Fruit fly (Drosophila melanogaster) whole organism, pupa: ENCODE data around the gene HP5.

Source experiments
- CG10348 ChIP-seq: fragments of 200-800 bp; sonication (Bioruptor generic); IDR thresholded peaks from 2 replicates; pipeline ENCODE4 v1.3.6; 2022; ENCODE audit warnings: missing biosample characterization, missing genetic modification characterization
- CG12605 ChIP-seq: fragments of 200-800 bp; sonication (Bioruptor generic); IDR thresholded peaks from 2 replicates; pipeline ENCODE4 v1.3.6; 2022; ENCODE audit warnings: missing biosample characterization, missing genetic modification characterization
- CG13204 ChIP-seq: fragments of 200-800 bp; sonication (Bioruptor generic); optimal IDR thresholded peaks from 2 replicates; lab custom pipeline; 2018; ENCODE audit warnings: missing biosample characterization, mild to moderate bottlenecking, missing genetic modification characterization, moderate library complexity
- CG14655 ChIP-seq: fragments of 200-800 bp; sonication (Bioruptor generic); optimal IDR thresholded peaks from 3 replicates; lab custom pipeline; 2017; ENCODE audit warnings: mild to moderate bottlenecking, missing biosample characterization, missing genetic modification reagents, missing genetic modification characterization
- CG15710 ChIP-seq: fragments of 200-800 bp; sonication (Bioruptor generic); optimal IDR thresholded peaks from 2 replicates; lab custom pipeline; 2018; ENCODE audit warnings: missing biosample characterization, mild to moderate bottlenecking, missing genetic modification characterization, moderate library complexity
- CG17806 ChIP-seq: fragments of 200-800 bp; sonication (Bioruptor generic); optimal IDR thresholded peaks from 2 replicates; lab custom pipeline; 2018; ENCODE audit warnings: missing biosample characterization, mild to moderate bottlenecking, missing genetic modification characterization, moderate library complexity
- CG32121 ChIP-seq: fragments of 200-800 bp; sonication (Bioruptor generic); IDR thresholded peaks from 2 replicates; pipeline ENCODE4 v1.3.6; 2022; ENCODE audit warnings: missing biosample characterization, missing genetic modification characterization
- CG34367 ChIP-seq: fragments of 200-800 bp; sonication (Bioruptor generic); optimal IDR thresholded peaks from 2 replicates; lab custom pipeline; 2018; ENCODE audit warnings: missing biosample characterization, mild to moderate bottlenecking, missing genetic modification characterization
- CG4496 ChIP-seq: fragments of 200-800 bp; sonication (Bioruptor generic); IDR thresholded peaks from 3 replicates; pipeline ENCODE4 v1.3.6; 2022; ENCODE audit warnings: missing biosample characterization, missing genetic modification characterization
- CG8159 ChIP-seq: fragments of 200-800 bp; sonication (Bioruptor generic); optimal IDR thresholded peaks from 3 replicates; lab custom pipeline; 2018; ENCODE audit warnings: missing biosample characterization, mild to moderate bottlenecking, missing genetic modification characterization, moderate library complexity
- CG8301 ChIP-seq: fragments of 200-800 bp; sonication (Bioruptor generic); optimal IDR thresholded peaks from 2 replicates; lab custom pipeline; 2018; ENCODE audit warnings: missing biosample characterization, mild to moderate bottlenecking, missing genetic modification characterization
- CG9948 ChIP-seq: fragments of 200-800 bp; sonication (Bioruptor generic); optimal IDR thresholded peaks from 2 replicates; lab custom pipeline; 2018; ENCODE audit warnings: missing biosample characterization, mild to moderate bottlenecking, missing genetic modification characterization, moderate library complexity
- D1 ChIP-seq: fragments of 200-800 bp; sonication (Bioruptor generic); optimal IDR thresholded peaks from 2 replicates; lab custom pipeline; 2018; ENCODE audit warnings: missing biosample characterization, mild to moderate bottlenecking, missing genetic modification characterization, moderate library complexity
- EcR ChIP-seq: fragments of 200-800 bp; sonication (Bioruptor generic); optimal IDR thresholded peaks from 3 replicates; lab custom pipeline; 2019; ENCODE audit warnings: missing biosample characterization, missing genetic modification characterization, mild to moderate bottlenecking, moderate library complexity, missing genetic modification reagents
- Ets98B ChIP-seq: fragments of 200-800 bp; sonication (Bioruptor generic); IDR thresholded peaks from 2 replicates; pipeline ENCODE4 v1.3.6; 2022; ENCODE audit warnings: missing biosample characterization, missing genetic modification characterization
- Pif1A ChIP-seq: fragments of 200-800 bp; sonication (Bioruptor generic); optimal IDR thresholded peaks from 3 replicates; lab custom pipeline; 2016; ENCODE audit warnings: missing biosample characterization, missing genetic modification characterization
- Snoo ChIP-seq: fragments of 200-800 bp; sonication (Bioruptor generic); optimal IDR thresholded peaks from 3 replicates; lab custom pipeline; 2017; ENCODE audit warnings: missing biosample characterization, mild to moderate bottlenecking, missing genetic modification characterization, inconsistent platforms
- fd96Ca ChIP-seq: fragments of 200-800 bp; sonication (Bioruptor generic); IDR thresholded peaks from 3 replicates; pipeline ENCODE4 v1.3.6; 2022; ENCODE audit warnings: missing biosample characterization, missing genetic modification characterization
- gl ChIP-seq: fragments of 200-800 bp; sonication (Bioruptor generic); optimal IDR thresholded peaks from 2 replicates; lab custom pipeline; 2018; ENCODE audit warnings: missing biosample characterization, mild to moderate bottlenecking, missing genetic modification characterization
- rn ChIP-seq: fragments of 200-800 bp; sonication (Bioruptor generic); IDR thresholded peaks from 2 replicates; pipeline ENCODE4 v1.3.6; 2022; ENCODE audit warnings: missing biosample characterization, missing genetic modification characterization

The HP5 gene

dm6 chrX:11454189-11454882, at the start of gene HP5, which contains the start of gene Evi5:
HP5 (plus strand) TSS chrX:11454786.
Evi5 (minus strand) TSS chrX:11454386.
- TF ChIP-seq rn, result peak; percentile 39; the same call in 1 of the 2 replicates
- TF ChIP-seq D1 (tag; lab: Kevin White, UChicago), result no peak
- TF ChIP-seq CG15710 (tag; lab: Kevin White, UChicago), result no peak
- peak; percentile 57 for TF ChIP-seq Snoo (tag; lab: Kevin White, UChicago)
- TF ChIP-seq Pif1A, result no peak
- TF ChIP-seq fd96Ca (GFP tag; lab: Robert Waterston, UW), result peak; percentile 61; the same call in 1 of the 3 replicates
- peak; percentile 78; the same call in 2 of the 3 replicates for TF ChIP-seq CG4496 (GFP tag; lab: Robert Waterston, UW)
- 0 out of 2 replicates have a peak, but pooled peaks have one; percentile 15 for TF ChIP-seq CG32121 (GFP tag; lab: Robert Waterston, UW)
- peak; percentile 26; the same call in 1 of the 2 replicates for TF ChIP-seq Ets98B (GFP tag; lab: Robert Waterston, UW)
- TF ChIP-seq CG13204, result no peak
- TF ChIP-seq CG9948 (tag; lab: Kevin White, UChicago), result no peak
- no peak for TF ChIP-seq CG17806 (tag; lab: Kevin White, UChicago)
- no peak for TF ChIP-seq gl (tag; lab: Kevin White, UChicago)
- peak; percentile 20 for TF ChIP-seq CG8159 (tag; lab: Kevin White, UChicago)
- no peak for TF ChIP-seq CG10348
- no peak for TF ChIP-seq CG14655 (GFP tag; lab: Kevin White, UChicago)
- no peak for TF ChIP-seq EcR (GFP tag; lab: Kevin White, UChicago)
- TF ChIP-seq CG34367 (tag; lab: Kevin White, UChicago), result no peak
- TF ChIP-seq CG12605 (GFP tag; lab: Robert Waterston, UW), result peak; percentile 38; the same call in 1 of the 2 replicates

dm6 chrX:11409647-11410046, 44.9 kb upstream of the HP5 start, which contains the start of gene CG15196:
CG15196 (plus strand) TSS chrX:11409947.
- TF ChIP-seq CG9948 (tag; lab: Kevin White, UChicago), result no peak

- TF ChIP-seq CG8159 (tag; lab: Kevin White, UChicago) (no peak), CG13204 (no peak), CG10348 (no peak), CG32121 (GFP tag; lab: Robert Waterston, UW) (no peak), Pif1A (no peak), CG14655 (GFP tag; lab: Kevin White, UChicago) (no peak), CG9948 (tag; lab: Kevin White, UChicago) (no peak), rn (no peak), CG34367 (tag; lab: Kevin White, UChicago) (no peak), Snoo (tag; lab: Kevin White, UChicago) (no peak), gl (tag; lab: Kevin White, UChicago) (no peak), EcR (GFP tag; lab: Kevin White, UChicago) (no peak)
Observed at dm6 chrX:11413090-11413489, 41.5 kb upstream of the HP5 start, which contains the start of gene Gr10b. Gr10b (minus strand) TSS chrX:11413190.

DNA sequence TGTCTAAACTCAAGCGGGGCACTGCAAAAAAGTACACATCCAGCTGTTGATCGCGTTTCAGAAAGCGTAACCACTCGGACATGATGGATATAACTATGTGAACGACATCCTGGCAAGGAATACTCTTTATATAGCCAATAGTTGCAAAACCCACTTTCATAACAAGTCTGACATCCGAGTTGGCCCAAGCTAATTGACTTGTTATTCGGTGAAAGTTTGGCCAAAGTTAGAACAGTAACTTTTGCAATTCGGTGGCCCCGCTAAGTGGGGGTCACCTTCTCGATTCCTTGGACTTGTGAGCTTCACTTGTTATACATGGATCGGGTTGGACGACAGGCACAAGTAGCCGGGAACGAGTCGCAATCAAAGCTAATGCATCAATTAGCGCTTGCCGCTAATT, 37.3 kb upstream of the HP5 start, which contains the start of the genes Gr10a and Or10a:
Gene Gr10a (minus strand): TSS at position 101 of the 400 bp plus-strand sequence.
Gene Or10a (minus strand): TSS at position 101 of the 400 bp plus-strand sequence.
- no peak for TF ChIP-seq EcR (GFP tag; lab: Kevin White, UChicago)
- no peak for TF ChIP-seq CG12605 (GFP tag; lab: Robert Waterston, UW)
- no peak for TF ChIP-seq rn
- TF ChIP-seq CG8301, result no peak
- TF ChIP-seq Ets98B (GFP tag; lab: Robert Waterston, UW), result no peak
- no peak for TF ChIP-seq CG15710 (tag; lab: Kevin White, UChicago)
- TF ChIP-seq Pif1A, result no peak
- TF ChIP-seq CG4496 (GFP tag; lab: Robert Waterston, UW), result no peak
- TF ChIP-seq CG14655 (GFP tag; lab: Kevin White, UChicago), result no peak
- no peak for TF ChIP-seq CG17806 (tag; lab: Kevin White, UChicago)
- TF ChIP-seq CG10348, result no peak
- TF ChIP-seq CG8159 (tag; lab: Kevin White, UChicago), result no peak

DNA sequence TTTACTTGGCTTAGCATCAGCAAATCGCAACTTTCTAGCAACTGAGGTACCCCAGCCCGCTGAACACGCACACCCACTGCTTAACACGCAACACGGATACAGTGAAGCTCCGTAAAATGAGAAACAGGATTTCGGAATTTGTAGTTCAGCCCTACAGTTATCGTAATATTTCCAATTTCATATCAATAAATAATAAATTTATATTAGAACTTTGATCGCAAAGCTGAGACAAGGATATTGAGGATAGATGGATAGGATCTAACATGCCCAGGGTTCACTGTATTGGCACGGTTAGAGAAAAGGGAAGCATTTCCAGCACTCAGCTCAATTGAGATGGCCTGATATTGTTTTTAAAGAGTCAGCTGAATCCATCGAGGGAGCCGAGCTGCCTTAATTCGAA, 35.4 kb upstream of the HP5 start:
- TF ChIP-seq fd96Ca (GFP tag; lab: Robert Waterston, UW) (peak; percentile 29; the same call in 1 of the 3 replicates), Ets98B (GFP tag; lab: Robert Waterston, UW) (0 out of 2 replicates have a peak, but pooled peaks have one; percentile 10), CG4496 (GFP tag; lab: Robert Waterston, UW) (0 out of 3 replicates have a peak, but pooled peaks have one; percentile 20), gl (tag; lab: Kevin White, UChicago) (no peak), CG14655 (GFP tag; lab: Kevin White, UChicago) (peak; percentile 39), EcR (GFP tag; lab: Kevin White, UChicago) (no peak)

DNA sequence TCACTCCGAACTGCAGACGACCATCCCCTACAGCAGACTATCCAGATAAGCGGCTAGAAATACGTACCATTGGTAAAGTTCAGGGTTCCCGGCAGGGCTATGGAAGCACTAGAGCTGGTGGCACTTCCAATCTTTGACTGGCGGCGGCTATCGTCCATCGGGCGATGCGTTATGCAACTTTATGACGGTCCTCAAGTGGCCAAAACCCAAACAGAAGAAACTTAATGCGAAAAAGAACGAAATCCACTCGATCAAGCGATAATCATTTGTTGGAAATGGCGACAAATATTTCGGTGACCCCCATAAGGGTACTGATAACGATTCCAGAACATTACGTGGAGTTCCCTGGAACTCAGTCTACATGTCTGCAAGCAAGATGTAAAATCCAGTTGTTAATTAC, 34.6 kb upstream of the HP5 start:
- TF ChIP-seq rn (no peak), CG32121 (GFP tag; lab: Robert Waterston, UW) (no peak), Snoo (tag; lab: Kevin White, UChicago) (no peak), CG17806 (tag; lab: Kevin White, UChicago) (no peak), CG4496 (GFP tag; lab: Robert Waterston, UW) (no peak), gl (tag; lab: Kevin White, UChicago) (no peak), CG9948 (tag; lab: Kevin White, UChicago) (no peak), CG8301 (no peak), Ets98B (GFP tag; lab: Robert Waterston, UW) (no peak), CG13204 (no peak), CG12605 (GFP tag; lab: Robert Waterston, UW) (no peak)
